Worm (Caenorhabditis elegans) whole organism, mixed stage, embryonic: ENCODE data around the gene srx-122.

Source experiments
- lin-13 ChIP-seq: fragments of 150-350 bp; optimal IDR thresholded peaks from 2 replicates; lab custom pipeline; 2014; ENCODE audit warnings: missing biosample characterization, missing genetic modification characterization
- mab-5 ChIP-seq: fragments of 150-350 bp; optimal IDR thresholded peaks from 2 replicates; lab custom pipeline; 2014; ENCODE audit warnings: missing biosample characterization, missing genetic modification characterization
- mep-1 ChIP-seq: fragments of 150-350 bp; optimal IDR thresholded peaks from 2 replicates; lab custom pipeline; 2017; ENCODE audit warnings: missing biosample characterization, missing genetic modification reagents, missing genetic modification characterization, inconsistent platforms
- unc-62 ChIP-seq: fragments of 150-350 bp; optimal IDR thresholded peaks from 2 replicates; lab custom pipeline; 2014; ENCODE audit warnings: missing biosample characterization, missing genetic modification reagents, missing genetic modification characterization

- peak; percentile 4 for TF ChIP-seq mep-1 (tag; lab: Kevin White, UChicago)
- TF ChIP-seq mab-5 (tag; lab: Kevin White, UChicago), result no peak
- TF ChIP-seq lin-13 (tag; lab: Kevin White, UChicago), result no peak
- TF ChIP-seq unc-62 (GFP tag; lab: Kevin White, UChicago), result no peak
Measured at ce11 chrV:3315308-3315707, 17.6 kb upstream of the srx-122 start, which contains the start of gene arrd-19.
